Worm (Caenorhabditis elegans) whole organism, midembryonic: ENCODE data around the gene dmsr-15.
A peak's percentile ranks its signal among the peaks of the same experiment; 100 is the strongest.

Source experiments
- T22C8.4 ChIP-seq: fragments of 200-800 bp; sonication (Bioruptor generic); IDR thresholded peaks from 2 replicates; pipeline ENCODE4 v1.3.6; 2022; ENCODE audit warnings: missing genetic modification characterization, missing compliant biosample characterization
- cog-1 ChIP-seq: sonication (generic microtip); optimal IDR thresholded peaks from 2 replicates; lab custom pipeline; 2016; ENCODE audit warnings: missing genetic modification characterization, missing compliant biosample characterization
- flt-1 ChIP-seq: fragments of 200-800 bp; sonication (Bioruptor generic); IDR thresholded peaks from 2 replicates; pipeline ENCODE4 v1.3.6; 2022; ENCODE audit warnings: missing genetic modification characterization, missing compliant biosample characterization
- klf-2 ChIP-seq: fragments of 200-800 bp; sonication (Bioruptor generic); conservative IDR thresholded peaks from 2 replicates; pipeline ENCODE4 v1.3.6; 2022; ENCODE audit warnings: missing genetic modification reagents, missing genetic modification characterization, missing compliant biosample characterization
- med-1 ChIP-seq: sonication (generic microtip); optimal IDR thresholded peaks from 2 replicates; lab custom pipeline; 2017; ENCODE audit warnings: missing genetic modification characterization, mild to moderate bottlenecking, missing compliant biosample characterization, antibody characterized with exemption, missing genetic modification reagents; ENCODE audit not compliant: insufficient read depth
- ref-1 ChIP-seq: fragments of 200-800 bp; sonication (Bioruptor generic); conservative IDR thresholded peaks from 2 replicates; pipeline ENCODE4 v1.3.6; 2022; ENCODE audit warnings: missing genetic modification reagents, missing genetic modification characterization, missing compliant biosample characterization
- tab-1 ChIP-seq: fragments of 200-800 bp; sonication (Bioruptor generic); IDR thresholded peaks from 2 replicates; pipeline ENCODE4 v1.3.6; 2022; ENCODE audit warnings: missing genetic modification characterization, missing compliant biosample characterization
- ztf-23 ChIP-seq: fragments of 200-800 bp; sonication (Bioruptor generic); IDR thresholded peaks from 2 replicates; pipeline ENCODE4 v1.3.6; 2022; ENCODE audit warnings: missing genetic modification reagents, missing genetic modification characterization, missing compliant biosample characterization
- ztf-29 ChIP-seq: fragments of 200-800 bp; sonication (Bioruptor generic); IDR thresholded peaks from 2 replicates; pipeline ENCODE4 v1.3.6; 2022; ENCODE audit warnings: missing genetic modification reagents, missing genetic modification characterization, missing compliant biosample characterization

The dmsr-15 gene

ce11 chrV:6793744-6794239 lies 34.9 kb downstream of the dmsr-15 start, which contains the start of gene ZC404.1:
ZC404.1 (plus strand) TSS chrV:6794189.
- TF ChIP-seq klf-2 = no peak

DNA sequence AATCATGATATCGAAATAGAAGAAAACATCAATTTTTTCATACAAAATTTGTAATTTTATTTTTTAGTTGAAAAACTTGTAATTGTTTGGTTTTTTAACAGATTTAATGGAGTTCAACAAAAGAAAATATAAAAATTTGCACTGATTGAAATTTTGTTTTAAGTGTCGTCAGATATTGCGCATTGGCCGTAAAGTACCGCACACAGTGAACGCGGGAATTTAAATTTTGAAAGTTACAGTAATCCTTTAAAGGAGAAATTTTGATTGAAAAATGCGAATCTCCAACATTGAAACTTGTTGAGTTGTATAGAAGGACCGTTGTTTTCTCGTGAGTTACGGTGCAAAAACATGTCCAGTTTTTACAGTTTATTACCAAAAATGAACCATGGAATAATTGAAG lies 35.7 kb downstream of the dmsr-15 start:
- TF ChIP-seq ref-1 = no peak
- TF ChIP-seq T22C8.4 = no peak
- no peak for TF ChIP-seq flt-1 (GFP tag; lab: Robert Waterston, UW)
- no peak for TF ChIP-seq ztf-23
- TF ChIP-seq ztf-29 (GFP tag; lab: Robert Waterston, UW) = no peak

DNA sequence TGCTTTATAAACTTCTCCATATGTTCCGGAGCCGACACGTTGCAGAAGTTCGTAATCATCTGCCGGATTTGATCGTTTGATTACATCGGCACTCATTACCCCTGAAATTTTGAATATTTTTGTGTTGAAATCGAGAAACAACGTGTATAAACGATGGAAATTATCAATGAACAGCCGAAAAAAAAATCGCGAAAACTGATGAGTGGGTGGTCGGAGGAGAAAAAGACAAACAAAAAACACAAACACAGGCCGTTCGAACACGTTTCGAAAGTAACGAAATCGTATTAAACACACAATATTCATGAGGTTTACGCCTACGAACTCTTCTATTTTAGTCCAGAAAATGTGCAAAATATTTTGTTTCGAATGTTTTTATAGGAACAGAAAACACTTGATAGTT lies 36.1 kb downstream of the dmsr-15 start, which contains the start of gene gck-2:
TSS of gene gck-2 (minus strand) at position 101 of the 400 bp plus-strand sequence.
- TF ChIP-seq med-1 (GFP tag; lab: Kevin White, UChicago) (no peak), tab-1 (GFP tag; lab: Robert Waterston, UW) (no peak), flt-1 (GFP tag; lab: Robert Waterston, UW) (no peak), ztf-23 (no peak), ref-1 (no peak), cog-1 (tag; lab: Kevin White, UChicago) (no peak)

DNA sequence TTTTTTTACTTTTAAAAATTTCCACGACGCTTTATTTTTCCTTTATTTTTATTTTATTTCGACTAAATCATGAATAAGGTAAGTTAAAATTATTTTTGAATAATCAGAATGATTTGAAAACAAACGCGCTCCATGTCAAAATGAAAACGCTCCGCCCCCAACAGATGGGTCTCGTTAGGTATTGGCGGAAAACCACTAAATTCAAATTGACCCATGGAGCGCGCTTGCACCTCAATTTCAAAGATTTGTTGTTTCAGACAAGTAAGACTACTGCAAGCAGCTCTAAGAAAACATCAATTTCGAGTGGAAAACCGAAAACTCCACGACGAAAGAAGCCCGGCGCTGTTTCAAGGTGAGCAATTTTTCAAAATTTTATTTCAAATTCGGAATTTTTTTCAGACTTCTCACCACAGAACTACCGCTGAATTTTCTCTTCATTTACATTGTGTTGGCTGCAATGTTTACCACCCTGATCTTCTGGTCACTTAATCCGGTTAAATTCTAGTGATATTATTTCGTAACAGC lies 40.7 kb downstream of the dmsr-15 start, which contains the start of gene ZC404.2:
TSS of gene ZC404.2 (plus strand) at position 47 of the 525 bp plus-strand sequence.
- TF ChIP-seq ref-1 (no peak), tab-1 (GFP tag; lab: Robert Waterston, UW) (no peak), T22C8.4 (no peak), cog-1 (tag; lab: Kevin White, UChicago) (no peak), med-1 (GFP tag; lab: Kevin White, UChicago) (no peak), ztf-29 (GFP tag; lab: Robert Waterston, UW) (no peak), klf-2 (no peak), ztf-23 (no peak), flt-1 (GFP tag; lab: Robert Waterston, UW) (no peak)

DNA sequence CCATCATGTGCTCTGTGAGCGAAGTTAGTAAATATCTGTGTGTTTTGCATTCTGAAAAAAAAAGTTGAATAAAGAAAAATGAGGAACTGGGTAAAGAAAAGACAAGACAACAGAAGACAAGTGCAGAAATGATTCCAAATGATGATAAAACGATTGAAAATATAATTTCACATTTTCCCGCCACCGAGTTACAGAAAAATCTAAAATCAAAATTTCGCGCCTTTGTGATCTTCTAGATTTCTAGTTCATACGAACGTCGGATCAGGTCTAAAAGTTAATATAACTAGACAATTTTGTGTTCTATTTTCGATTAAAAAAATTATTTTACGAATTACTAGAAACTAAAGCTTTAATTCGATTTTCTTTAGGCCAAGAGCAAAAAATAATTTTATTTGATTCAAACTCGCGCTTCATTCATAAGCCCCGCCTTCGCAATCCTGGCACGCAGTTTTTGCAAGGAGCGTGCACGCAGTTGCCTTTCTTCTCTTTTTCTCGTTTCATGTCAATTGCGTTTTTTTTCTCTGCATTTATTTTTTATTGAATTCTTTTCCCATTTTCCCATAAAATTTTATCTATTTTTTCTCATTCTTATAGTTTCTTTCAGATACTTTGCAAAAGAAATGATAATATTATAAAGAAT lies 43.7 kb downstream of the dmsr-15 start, which contains the start of the genes spn-4 and spe-39:
TSS of gene spn-4 (minus strand) at position 51 of the 640 bp plus-strand sequence.
TSS of gene spe-39 (plus strand) at position 599 of the 640 bp plus-strand sequence.
- TF ChIP-seq med-1 (GFP tag; lab: Kevin White, UChicago) = peak; percentile 72
- no peak for TF ChIP-seq cog-1 (tag; lab: Kevin White, UChicago)
- no peak for TF ChIP-seq ref-1
- 0 out of 2 replicates have a peak, but pooled peaks have one; percentile 50 for TF ChIP-seq klf-2
- TF ChIP-seq T22C8.4 = no peak
- peak; percentile 51; the same call in 1 of the 2 replicates for TF ChIP-seq ztf-23
- peak; percentile 66; the same call in 1 of the 2 replicates for TF ChIP-seq tab-1 (GFP tag; lab: Robert Waterston, UW)
- TF ChIP-seq flt-1 (GFP tag; lab: Robert Waterston, UW) = peak; percentile 62
- peak; percentile 48; the same call in 1 of the 2 replicates for TF ChIP-seq ztf-29 (GFP tag; lab: Robert Waterston, UW)

DNA sequence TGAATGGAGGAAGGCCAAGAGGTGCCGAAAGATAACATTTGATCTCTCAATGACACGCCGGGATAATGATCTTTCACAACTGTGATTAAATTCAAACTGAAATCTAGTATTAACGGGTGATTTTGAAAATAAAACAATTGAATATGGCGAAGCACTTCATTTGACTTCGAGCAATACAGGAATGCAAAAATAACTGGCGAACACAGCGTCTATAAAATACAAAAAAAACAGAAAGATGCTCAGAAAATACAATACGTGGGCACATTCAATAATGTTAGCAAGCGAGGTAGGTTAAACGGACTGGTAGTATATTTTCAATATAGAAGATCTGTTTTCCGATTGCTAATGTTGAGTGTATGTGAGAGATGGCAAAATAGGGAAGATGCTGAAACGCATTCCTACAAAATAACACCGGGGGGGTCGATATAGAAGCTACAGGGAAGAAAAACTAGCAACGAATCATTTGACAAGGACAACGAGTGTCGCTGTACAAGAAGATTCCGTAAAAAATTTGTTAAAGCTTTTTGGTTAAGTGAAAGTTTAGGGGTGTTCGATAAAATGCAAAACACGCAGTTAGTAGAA lies 45.6 kb downstream of the dmsr-15 start:
- TF ChIP-seq ztf-29 (GFP tag; lab: Robert Waterston, UW) = no peak
- no peak for TF ChIP-seq tab-1 (GFP tag; lab: Robert Waterston, UW)

- TF ChIP-seq ref-1 = no peak
- no peak for TF ChIP-seq ztf-23
- no peak for TF ChIP-seq T22C8.4
- TF ChIP-seq flt-1 (GFP tag; lab: Robert Waterston, UW) = no peak
- TF ChIP-seq ztf-29 (GFP tag; lab: Robert Waterston, UW) = no peak
- TF ChIP-seq tab-1 (GFP tag; lab: Robert Waterston, UW) = no peak
- TF ChIP-seq med-1 (GFP tag; lab: Kevin White, UChicago) = no peak
- TF ChIP-seq klf-2 = no peak
- TF ChIP-seq cog-1 (tag; lab: Kevin White, UChicago) = no peak
Measured at ce11 chrV:6782260-6782659, 46.4 kb downstream of the dmsr-15 start.

DNA sequence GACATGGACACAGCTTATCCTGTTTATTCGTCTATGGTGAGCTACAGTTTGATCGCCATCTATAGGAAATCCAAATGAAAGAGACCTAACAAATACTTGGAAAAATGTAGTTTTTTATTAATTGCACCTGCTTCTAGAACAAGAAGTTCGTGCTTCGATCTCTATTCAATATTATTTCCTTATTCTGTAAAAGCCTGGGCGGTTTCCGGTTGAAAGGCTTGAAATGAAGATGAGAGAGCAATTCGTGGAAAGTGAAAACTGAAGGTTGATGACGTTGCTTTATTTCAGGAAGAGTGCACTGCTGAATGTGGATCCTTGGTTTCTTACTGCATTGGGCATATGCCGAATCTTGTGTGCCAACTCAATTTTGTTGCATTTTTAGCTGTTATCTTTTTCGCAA lies 48.0 kb downstream of the dmsr-15 start:
- TF ChIP-seq klf-2 = no peak
- no peak for TF ChIP-seq med-1 (GFP tag; lab: Kevin White, UChicago)
- no peak for TF ChIP-seq flt-1 (GFP tag; lab: Robert Waterston, UW)

- no peak for TF ChIP-seq ztf-23
- TF ChIP-seq klf-2 = no peak
- TF ChIP-seq T22C8.4 = no peak
- TF ChIP-seq cog-1 (tag; lab: Kevin White, UChicago) = no peak
- TF ChIP-seq tab-1 (GFP tag; lab: Robert Waterston, UW) = no peak
- TF ChIP-seq ref-1 = no peak
- no peak for TF ChIP-seq med-1 (GFP tag; lab: Kevin White, UChicago)
- no peak for TF ChIP-seq ztf-29 (GFP tag; lab: Robert Waterston, UW)
- no peak for TF ChIP-seq flt-1 (GFP tag; lab: Robert Waterston, UW)
Measured at ce11 chrV:6780166-6780565, 48.5 kb downstream of the dmsr-15 start, which contains the start of gene ZC404.15. ZC404.15 (plus strand) TSS chrV:6780466.

- TF ChIP-seq tab-1 (GFP tag; lab: Robert Waterston, UW) (no peak), T22C8.4 (no peak), ref-1 (no peak), ztf-29 (GFP tag; lab: Robert Waterston, UW) (no peak), flt-1 (GFP tag; lab: Robert Waterston, UW) (no peak)
Measured at ce11 chrV:6778457-6778856, 50.2 kb downstream of the dmsr-15 start.
